Worm (Caenorhabditis elegans) whole organism, mixed stage, embryonic: Measurements from ENCODE around the gene fbxb-98.

Experiments
- nhr-237 ChIP-seq: fragments of 150-350 bp; optimal IDR thresholded peaks from 2 replicates; lab custom pipeline; 2014; ENCODE audit warnings: missing biosample characterization, missing genetic modification characterization
- nhr-76 ChIP-seq: sonication (generic microtip); optimal IDR thresholded peaks from 2 replicates; lab custom pipeline; 2017; ENCODE audit warnings: missing biosample characterization, missing genetic modification characterization
- snpc-4 ChIP-seq: fragments of 150-350 bp; optimal IDR thresholded peaks from 2 replicates; lab custom pipeline; 2014; ENCODE audit warnings: missing biosample characterization, missing genetic modification characterization

ce11 chrII:1864278-1864677 is 1.8 kb downstream of the fbxb-98 start, which contains the start of gene C16C4.17:
- TF ChIP-seq nhr-76 (tag; lab: Kevin White, UChicago) = no peak
- TF ChIP-seq snpc-4 = no peak
- TF ChIP-seq nhr-237 (tag; lab: Kevin White, UChicago) = no peak
